Worm (Caenorhabditis elegans) whole organism, L1 larva: ENCODE results near the gene C16D9.1.

ENCODE experiments used
- C16A3.4 ChIP-seq: fragments of 150-350 bp; optimal IDR thresholded peaks from 2 replicates; lab custom pipeline; 2014; ENCODE audit warnings: missing biosample characterization, missing genetic modification characterization
- C34B4.2 ChIP-seq: sonication (generic microtip); optimal IDR thresholded peaks from 2 replicates; lab custom pipeline; 2017; ENCODE audit warnings: mild to moderate bottlenecking, missing genetic modification characterization, missing compliant biosample characterization
- F16B12.6 ChIP-seq: fragments of 150-350 bp; optimal IDR thresholded peaks from 2 replicates; lab custom pipeline; 2014; ENCODE audit warnings: missing biosample characterization, missing genetic modification characterization
- aly-2 ChIP-seq: fragments of 150-350 bp; optimal IDR thresholded peaks from 2 replicates; lab custom pipeline; 2014; ENCODE audit warnings: missing biosample characterization, missing genetic modification characterization
- ceh-88 ChIP-seq: fragments of 200-800 bp; sonication (Bioruptor generic); IDR thresholded peaks from 2 replicates; pipeline ENCODE4 v1.3.6; 2022; ENCODE audit warnings: missing genetic modification characterization, missing compliant biosample characterization
- ces-1 ChIP-seq: fragments of 150-350 bp; optimal IDR thresholded peaks from 2 replicates; lab custom pipeline; 2014; ENCODE audit warnings: missing biosample characterization, missing genetic modification reagents, missing genetic modification characterization
- efl-1 ChIP-seq, 4 experiments: fragments of 150-350 bp; optimal IDR thresholded peaks in 3 of 4; peaks in 1 of 4; 1 replicate in 1 of 4; 2 replicates in 3 of 4; lab custom pipeline; 2014; ENCODE audit warnings: missing biosample characterization in 2 of 4, missing genetic modification characterization in 2 of 4, missing genetic modification reagents in 2 of 4
- egl-13 ChIP-seq: sonication (generic microtip); optimal IDR thresholded peaks from 2 replicates; lab custom pipeline; 2016; ENCODE audit warnings: missing genotype, missing genetic modification reagents, missing genetic modification characterization, missing compliant biosample characterization
- egl-27 ChIP-seq, 2 experiments: fragments of 150-350 bp in 1 of 2; sonication (generic microtip); optimal IDR thresholded peaks; 3 replicates each; lab custom pipeline; 2017 to 2018; ENCODE audit warnings: missing biosample characterization in 2 of 2, missing genetic modification characterization in 2 of 2, missing genetic modification reagents in 2 of 2
- elt-2 ChIP-seq: sonication (generic microtip); optimal IDR thresholded peaks from 2 replicates; lab custom pipeline; 2016; ENCODE audit warnings: missing genetic modification characterization, mild to moderate bottlenecking, inconsistent platforms, missing compliant biosample characterization, missing genetic modification reagents
- elt-3 ChIP-seq, 6 experiments: fragments of 150-350 bp in 1 of 6; sonication (generic microtip); optimal IDR thresholded peaks; 2 replicates each; lab custom pipeline; 2017 to 2018; ENCODE audit warnings: missing biosample characterization in 6 of 6, missing genetic modification characterization in 6 of 6, inconsistent platforms in 1 of 6
- fkh-4 ChIP-seq: sonication (generic microtip); optimal IDR thresholded peaks from 2 replicates; lab custom pipeline; 2016; ENCODE audit warnings: missing compliant biosample characterization, missing genetic modification characterization, borderline replicate concordance
- fkh-8 ChIP-seq: sonication (generic microtip); optimal IDR thresholded peaks from 2 replicates; lab custom pipeline; 2016; ENCODE audit warnings: mild to moderate bottlenecking, missing genetic modification characterization, missing compliant biosample characterization
- fos-1 ChIP-seq: fragments of 150-350 bp; optimal IDR thresholded peaks from 2 replicates; lab custom pipeline; 2014; ENCODE audit warnings: missing biosample characterization, missing genetic modification characterization
- hlh-17 ChIP-seq: fragments of 200-800 bp; sonication (Bioruptor generic); optimal IDR thresholded peaks from 2 replicates; lab custom pipeline; 2018; ENCODE audit warnings: missing genetic modification characterization, mild to moderate bottlenecking, missing compliant biosample characterization, moderate library complexity, borderline replicate concordance
- hpl-2 ChIP-seq: fragments of 150-350 bp; optimal IDR thresholded peaks from 2 replicates; lab custom pipeline; 2014; ENCODE audit warnings: missing biosample characterization, missing genetic modification reagents, missing genetic modification characterization
- jun-1 ChIP-seq: fragments of 150-350 bp; optimal IDR thresholded peaks from 2 replicates; lab custom pipeline; 2014; ENCODE audit warnings: missing biosample characterization, missing genetic modification reagents, missing genetic modification characterization
- lin-13 ChIP-seq: fragments of 150-350 bp; optimal IDR thresholded peaks from 2 replicates; lab custom pipeline; 2014; ENCODE audit warnings: missing biosample characterization, missing genetic modification reagents, missing genetic modification characterization
- lin-35 ChIP-seq, 2 experiments: fragments of 150-350 bp; optimal IDR thresholded peaks; 2 replicates each; lab custom pipeline; 2014; ENCODE audit warnings: missing biosample characterization in 2 of 2, missing genetic modification characterization in 2 of 2, missing genetic modification reagents in 2 of 2
- mdl-1 ChIP-seq, 2 experiments: fragments of 150-350 bp; optimal IDR thresholded peaks; 2 replicates each; lab custom pipeline; 2014 to 2017; ENCODE audit warnings: missing biosample characterization in 2 of 2, missing genetic modification characterization in 2 of 2, inconsistent platforms in 1 of 2
- mef-2 ChIP-seq: fragments of 150-350 bp; optimal IDR thresholded peaks from 2 replicates; lab custom pipeline; 2014; ENCODE audit warnings: missing biosample characterization, missing genetic modification characterization
- nhr-11 ChIP-seq: fragments of 150-350 bp; optimal IDR thresholded peaks from 2 replicates; lab custom pipeline; 2014; ENCODE audit warnings: missing biosample characterization, missing genetic modification characterization
- nhr-19 ChIP-seq: fragments of 200-800 bp; sonication (Bioruptor generic); conservative IDR thresholded peaks from 2 replicates; pipeline ENCODE4 v1.3.6; 2022; ENCODE audit warnings: missing genetic modification characterization, missing compliant biosample characterization
- nhr-20 ChIP-seq: sonication (generic microtip); optimal IDR thresholded peaks from 2 replicates; lab custom pipeline; 2016; ENCODE audit warnings: mild to moderate bottlenecking, missing genetic modification characterization, missing compliant biosample characterization
- nhr-71 ChIP-seq: sonication (generic microtip); optimal IDR thresholded peaks from 2 replicates; lab custom pipeline; 2016; ENCODE audit warnings: mild to moderate bottlenecking, missing genetic modification characterization, moderate library complexity, missing compliant biosample characterization
- nhr-77 ChIP-seq: fragments of 150-350 bp; optimal IDR thresholded peaks from 2 replicates; lab custom pipeline; 2014; ENCODE audit warnings: missing biosample characterization, missing genetic modification characterization
- nhr-85 ChIP-seq: sonication (generic microtip); peaks from one replicate; lab custom pipeline; 2016; ENCODE audit warnings: missing genetic modification characterization, inconsistent platforms, missing compliant biosample characterization
- nhr-90 ChIP-seq: sonication (generic microtip); optimal IDR thresholded peaks from 2 replicates; lab custom pipeline; 2016; ENCODE audit warnings: mild to moderate bottlenecking, missing genetic modification characterization, missing compliant biosample characterization; ENCODE audit not compliant: poor library complexity
- sox-4 ChIP-seq: sonication (generic microtip); optimal IDR thresholded peaks from 2 replicates; lab custom pipeline; 2016; ENCODE audit warnings: missing genetic modification characterization, missing compliant biosample characterization
- tlp-1 ChIP-seq: fragments of 150-350 bp; optimal IDR thresholded peaks from 2 replicates; lab custom pipeline; 2014; ENCODE audit warnings: missing biosample characterization, missing genetic modification characterization
- unc-62 ChIP-seq: fragments of 150-350 bp; optimal IDR thresholded peaks from 2 replicates; lab custom pipeline; 2014; ENCODE audit warnings: missing biosample characterization, missing genetic modification reagents, missing genetic modification characterization
- vab-15 ChIP-seq: sonication (generic microtip); optimal IDR thresholded peaks from 2 replicates; lab custom pipeline; 2017; ENCODE audit warnings: missing genotype, mild to moderate bottlenecking, missing genetic modification characterization, missing compliant biosample characterization
- xbp-1 ChIP-seq: sonication (generic microtip); optimal IDR thresholded peaks from 2 replicates; lab custom pipeline; 2016; ENCODE audit warnings: missing genetic modification characterization, missing compliant biosample characterization
- ztf-11 ChIP-seq, 2 experiments: sonication (generic microtip); optimal IDR thresholded peaks; 2 replicates each; lab custom pipeline; 2016 to 2017; ENCODE audit warnings: missing genetic modification characterization in 2 of 2, missing biosample characterization in 1 of 2, missing compliant biosample characterization in 1 of 2

C16D9.1 gene

DNA sequence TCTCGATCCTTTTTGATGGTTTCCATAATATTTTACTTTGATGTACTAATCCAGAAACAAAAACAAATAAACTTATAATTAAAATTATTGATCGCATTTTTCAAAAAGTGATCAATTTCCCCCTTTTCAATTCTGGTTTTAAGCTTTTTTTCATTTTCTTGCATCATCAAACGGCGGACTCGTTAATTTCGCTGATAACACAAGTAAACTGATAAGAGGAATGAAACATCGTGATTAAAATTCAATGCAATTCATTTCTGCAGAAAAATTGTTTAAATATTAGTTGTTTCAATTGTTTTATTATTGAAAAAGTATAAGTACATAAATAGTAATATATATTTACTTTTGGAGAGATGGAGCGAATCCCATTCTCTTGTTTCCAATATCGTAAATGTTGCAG, 8.2 kb downstream of the C16D9.1 start:
- TF ChIP-seq tlp-1 (tag; lab: Kevin White, UChicago) (peak; percentile 87), hlh-17 (no peak), nhr-85 (tag; lab: Kevin White, UChicago) (no peak), jun-1 (tag; lab: Kevin White, UChicago) (peak; percentile 13), aly-2 (tag; lab: Kevin White, UChicago) (peak; percentile 64), elt-2 (tag; lab: Kevin White, UChicago) (peak; percentile 95), lin-35 (GFP tag; optimal IDR thresholded peaks at IDR 0.05; lab: Kevin White, UChicago) (peak in 1 of 2 experiments; percentile 31), egl-13 (tag; lab: Kevin White, UChicago) (no peak)
- TF ChIP-seq, all 84 proteins: peak for 5

ce11 chrV:8268902-8269301, 9.8 kb downstream of the C16D9.1 start, which contains the start of the genes asp-6 and asp-12:
Gene asp-6, minus strand, starts transcription at chrV:8268937.
Gene asp-12, plus strand, starts transcription at chrV:8269210.
- TF ChIP-seq hlh-17, result no peak
- no peak for TF ChIP-seq ces-1 (GFP tag; lab: Kevin White, UChicago)
- no peak for TF ChIP-seq F16B12.6 (tag; lab: Kevin White, UChicago)
- TF ChIP-seq nhr-11 (tag; lab: Kevin White, UChicago), result no peak
- peak in 1 of 2 experiments; percentile 8 for TF ChIP-seq lin-35 (GFP tag; optimal IDR thresholded peaks at IDR 0.05; lab: Kevin White, UChicago)
- no peak for TF ChIP-seq lin-13
- no peak for TF ChIP-seq elt-3 (tag; optimal IDR thresholded peaks at IDR 0.05; lab: Kevin White, UChicago)
- no peak for TF ChIP-seq hpl-2 (GFP tag; lab: Kevin White, UChicago)
- TF ChIP-seq fkh-4 (tag; lab: Kevin White, UChicago), result no peak
- no peak for TF ChIP-seq efl-1 (optimal IDR thresholded peaks at IDR 0.05; lab: Kevin White, UChicago)
- TF ChIP-seq efl-1 (GFP tag; optimal IDR thresholded peaks at IDR 0.05 in 1 of 2; lab: Kevin White, UChicago), result peak in 1 of 2 experiments; percentile 74
- peak; percentile 86 for TF ChIP-seq elt-2 (tag; lab: Kevin White, UChicago)
- TF ChIP-seq mdl-1 (tag; optimal IDR thresholded peaks at IDR 0.05; lab: Kevin White, UChicago), result no peak
- TF ChIP-seq C34B4.2 (tag; lab: Kevin White, UChicago), result no peak
- no peak for TF ChIP-seq sox-4 (tag; lab: Kevin White, UChicago)
- no peak for TF ChIP-seq nhr-20 (tag; lab: Kevin White, UChicago)

- no peak for TF ChIP-seq nhr-19 (GFP tag; lab: Robert Waterston, UW)
- TF ChIP-seq elt-2 (tag; lab: Kevin White, UChicago), result peak; percentile 97
- no peak for TF ChIP-seq ztf-11 (tag; optimal IDR thresholded peaks at IDR 0.05; lab: Kevin White, UChicago)
- TF ChIP-seq nhr-71 (tag; lab: Kevin White, UChicago), result peak; percentile 13
- no peak for TF ChIP-seq hlh-17
- peak; percentile 23 for TF ChIP-seq nhr-20 (tag; lab: Kevin White, UChicago)
- peak in 1 of 2 experiments; percentile 6 for TF ChIP-seq lin-35 (GFP tag; optimal IDR thresholded peaks at IDR 0.05; lab: Kevin White, UChicago)
- TF ChIP-seq ceh-88 (GFP tag; lab: Robert Waterston, UW), result no peak
- TF ChIP-seq nhr-90 (tag; lab: Kevin White, UChicago), result peak; percentile 12
- no peak for TF ChIP-seq nhr-77 (tag; lab: Kevin White, UChicago)
- TF ChIP-seq egl-27 (tag; optimal IDR thresholded peaks at IDR 0.05; lab: Kevin White, UChicago), result no peak
- no peak for TF ChIP-seq unc-62 (GFP tag; lab: Kevin White, UChicago)
- no peak for TF ChIP-seq fkh-8 (tag; lab: Kevin White, UChicago)
- no peak for TF ChIP-seq C16A3.4
- no peak for TF ChIP-seq vab-15
Measured at ce11 chrV:8269878-8270277, 10.8 kb downstream of the C16D9.1 start.

ce11 chrV:8271395-8271794, 12.3 kb downstream of the C16D9.1 start:
- TF ChIP-seq fos-1 (tag; lab: Kevin White, UChicago) (no peak), mef-2 (tag; lab: Kevin White, UChicago) (no peak), xbp-1 (no peak), fkh-4 (tag; lab: Kevin White, UChicago) (no peak)
